Worm (Caenorhabditis elegans) whole organism, L2 larva: ENCODE data around the gene tofu-2.
A peak's percentile ranks its signal among the peaks of the same experiment; 100 is the strongest.

Source experiments
- C34F6.9 ChIP-seq: fragments of 150-350 bp; optimal IDR thresholded peaks from 2 replicates; lab custom pipeline; 2014; ENCODE audit warnings: missing biosample characterization, missing genetic modification characterization
- F13H6.1 ChIP-seq: sonication (generic microtip); optimal IDR thresholded peaks from 2 replicates; lab custom pipeline; 2016; ENCODE audit warnings: missing genetic modification characterization, missing compliant biosample characterization
- R02D3.7 ChIP-seq: fragments of 150-350 bp; optimal IDR thresholded peaks from 2 replicates; lab custom pipeline; 2014; ENCODE audit warnings: missing biosample characterization, missing genetic modification characterization
- Y55F3AM.14 ChIP-seq: fragments of 200-800 bp; sonication (Bioruptor generic); optimal IDR thresholded peaks from 2 replicates; lab custom pipeline; 2018; ENCODE audit warnings: mild to moderate bottlenecking, missing genetic modification characterization, missing compliant biosample characterization
- ZK546.5 ChIP-seq: sonication (generic microtip); optimal IDR thresholded peaks from 2 replicates; lab custom pipeline; 2017; ENCODE audit warnings: missing biosample characterization, missing genetic modification characterization
- alr-1 ChIP-seq: fragments of 150-350 bp; optimal IDR thresholded peaks from 2 replicates; lab custom pipeline; 2014; ENCODE audit warnings: missing biosample characterization, missing genetic modification characterization
- aly-2 ChIP-seq: fragments of 150-350 bp; optimal IDR thresholded peaks from 2 replicates; lab custom pipeline; 2014; ENCODE audit warnings: missing biosample characterization, missing genetic modification characterization
- ama-1 ChIP-seq: fragments of 150-350 bp; optimal IDR thresholded peaks from 2 replicates; lab custom pipeline; 2018; ENCODE audit warnings: inconsistent platforms
- blmp-1 ChIP-seq: sonication (generic microtip); optimal IDR thresholded peaks from 2 replicates; lab custom pipeline; 2017; ENCODE audit warnings: missing genetic modification characterization, mild to moderate bottlenecking, missing compliant biosample characterization, antibody characterized with exemption, moderate library complexity; ENCODE audit not compliant: insufficient read depth
- ceh-16 ChIP-seq: fragments of 150-350 bp; optimal IDR thresholded peaks from 2 replicates; lab custom pipeline; 2014; ENCODE audit warnings: missing biosample characterization, missing genetic modification characterization
- ceh-82 ChIP-seq: fragments of 150-350 bp; optimal IDR thresholded peaks from 2 replicates; lab custom pipeline; 2014; ENCODE audit warnings: missing biosample characterization, missing genetic modification characterization
- crh-2 ChIP-seq: sonication (generic microtip); optimal IDR thresholded peaks from 2 replicates; lab custom pipeline; 2017; ENCODE audit warnings: missing biosample characterization, missing genetic modification characterization
- dmd-4 ChIP-seq: sonication (generic microtip); optimal IDR thresholded peaks from 2 replicates; lab custom pipeline; 2017; ENCODE audit warnings: missing biosample characterization, missing genetic modification characterization
- egl-27 ChIP-seq: sonication (generic microtip); optimal IDR thresholded peaks from 3 replicates; lab custom pipeline; 2017; ENCODE audit warnings: missing biosample characterization, missing genetic modification reagents, missing genetic modification characterization
- elt-1 ChIP-seq: fragments of 150-350 bp; optimal IDR thresholded peaks from 2 replicates; lab custom pipeline; 2014; ENCODE audit warnings: missing biosample characterization, missing genetic modification characterization
- elt-3 ChIP-seq: sonication (generic microtip); optimal IDR thresholded peaks from 2 replicates; lab custom pipeline; 2017; ENCODE audit warnings: missing biosample characterization, missing genetic modification characterization
- fos-1 ChIP-seq: fragments of 150-350 bp; optimal IDR thresholded peaks from 2 replicates; lab custom pipeline; 2014; ENCODE audit warnings: missing biosample characterization, missing genetic modification characterization
- gmeb-1 ChIP-seq: fragments of 150-350 bp; optimal IDR thresholded peaks from 2 replicates; lab custom pipeline; 2014; ENCODE audit warnings: missing biosample characterization, missing genetic modification characterization
- lin-11 ChIP-seq: fragments of 150-350 bp; sonication (generic microtip); optimal IDR thresholded peaks from 2 replicates; lab custom pipeline; 2014; ENCODE audit warnings: missing biosample characterization, missing genetic modification characterization, inconsistent platforms, mixed read lengths
- lin-13 ChIP-seq: fragments of 150-350 bp; optimal IDR thresholded peaks from 2 replicates; lab custom pipeline; 2014; ENCODE audit warnings: missing biosample characterization, missing genetic modification reagents, missing genetic modification characterization
- lin-39 ChIP-seq: fragments of 150-350 bp; optimal IDR thresholded peaks from 2 replicates; lab custom pipeline; 2014; ENCODE audit warnings: missing biosample characterization, missing genetic modification reagents, missing genetic modification characterization
- lsy-2 ChIP-seq, 2 experiments: fragments of 150-350 bp in 1 of 2; sonication (generic microtip) in 1 of 2; optimal IDR thresholded peaks; 2 replicates each; lab custom pipeline; 2014 to 2017; ENCODE audit warnings: missing biosample characterization in 2 of 2, missing genetic modification characterization in 2 of 2
- mab-5 ChIP-seq: fragments of 150-350 bp; optimal IDR thresholded peaks from 2 replicates; lab custom pipeline; 2014; ENCODE audit warnings: missing biosample characterization, missing genetic modification characterization
- mbf-1 ChIP-seq: sonication (generic microtip); optimal IDR thresholded peaks from 2 replicates; lab custom pipeline; 2017; ENCODE audit warnings: missing biosample characterization, missing genetic modification characterization
- mdl-1 ChIP-seq, 2 experiments: fragments of 150-350 bp in 1 of 2; sonication (generic microtip) in 1 of 2; optimal IDR thresholded peaks; 2 replicates each; lab custom pipeline; 2017; ENCODE audit warnings: missing biosample characterization in 2 of 2, missing genetic modification characterization in 2 of 2
- nhr-10 ChIP-seq: sonication (generic microtip); optimal IDR thresholded peaks from 2 replicates; lab custom pipeline; 2017; ENCODE audit warnings: missing biosample characterization, missing genetic modification characterization
- nhr-11 ChIP-seq: fragments of 150-350 bp; optimal IDR thresholded peaks from 2 replicates; lab custom pipeline; 2014; ENCODE audit warnings: missing biosample characterization, missing genetic modification characterization
- nhr-12 ChIP-seq: fragments of 150-350 bp; optimal IDR thresholded peaks from 2 replicates; lab custom pipeline; 2014; ENCODE audit warnings: missing biosample characterization, missing genetic modification characterization
- nhr-129 ChIP-seq: fragments of 150-350 bp; optimal IDR thresholded peaks from 2 replicates; lab custom pipeline; 2014; ENCODE audit warnings: missing biosample characterization, missing genetic modification characterization
- nhr-21 ChIP-seq: fragments of 150-350 bp; optimal IDR thresholded peaks from 2 replicates; lab custom pipeline; 2014; ENCODE audit warnings: missing biosample characterization, missing genetic modification characterization
- nhr-23 ChIP-seq: fragments of 150-350 bp; optimal IDR thresholded peaks from 2 replicates; lab custom pipeline; 2014; ENCODE audit warnings: missing biosample characterization, missing genetic modification reagents, missing genetic modification characterization
- nhr-237 ChIP-seq: fragments of 150-350 bp; optimal IDR thresholded peaks from 2 replicates; lab custom pipeline; 2014; ENCODE audit warnings: missing biosample characterization, missing genetic modification characterization
- nhr-25 ChIP-seq: fragments of 150-350 bp; sonication (generic microtip); optimal IDR thresholded peaks from 3 replicates; lab custom pipeline; 2014; ENCODE audit warnings: missing biosample characterization, missing genetic modification characterization
- nhr-6 ChIP-seq: fragments of 150-350 bp; optimal IDR thresholded peaks from 2 replicates; lab custom pipeline; 2014; ENCODE audit warnings: missing biosample characterization, missing genetic modification characterization
- nhr-77 ChIP-seq: fragments of 150-350 bp; optimal IDR thresholded peaks from 2 replicates; lab custom pipeline; 2014; ENCODE audit warnings: missing biosample characterization, missing genetic modification characterization
- peb-1 ChIP-seq: fragments of 150-350 bp; optimal IDR thresholded peaks from 2 replicates; lab custom pipeline; 2014; ENCODE audit warnings: missing biosample characterization, missing genetic modification characterization
- sem-4 ChIP-seq: fragments of 150-350 bp; optimal IDR thresholded peaks from 2 replicates; lab custom pipeline; 2014; ENCODE audit warnings: missing biosample characterization, missing genetic modification reagents, missing genetic modification characterization
- skn-1 ChIP-seq: sonication (generic microtip); optimal IDR thresholded peaks from 2 replicates; lab custom pipeline; 2017; ENCODE audit warnings: missing biosample characterization, missing genetic modification characterization
- sma-3 ChIP-seq: sonication (generic microtip); optimal IDR thresholded peaks from 2 replicates; lab custom pipeline; 2016; ENCODE audit warnings: missing genetic modification reagents, missing genetic modification characterization, missing compliant biosample characterization
- sma-9 ChIP-seq, 2 experiments: fragments of 150-350 bp in 1 of 2; sonication (generic microtip) in 1 of 2; optimal IDR thresholded peaks; 2 replicates each; lab custom pipeline; 2014 to 2016; ENCODE audit warnings: missing genetic modification characterization in 2 of 2, mild to moderate bottlenecking in 1 of 2, missing biosample characterization in 1 of 2, missing compliant biosample characterization in 1 of 2, missing genetic modification reagents in 1 of 2, moderate library complexity in 1 of 2
- snpc-4 ChIP-seq: fragments of 150-350 bp; optimal IDR thresholded peaks from 2 replicates; lab custom pipeline; 2014; ENCODE audit warnings: missing biosample characterization, missing genetic modification characterization
- unc-39 ChIP-seq: fragments of 150-350 bp; optimal IDR thresholded peaks from 2 replicates; lab custom pipeline; 2014; ENCODE audit warnings: missing biosample characterization, missing genetic modification characterization
- unc-55 ChIP-seq: fragments of 150-350 bp; sonication (generic microtip); optimal IDR thresholded peaks from 3 replicates; lab custom pipeline; 2014; ENCODE audit warnings: missing biosample characterization, missing genetic modification reagents, missing genetic modification characterization
- unc-62 ChIP-seq: fragments of 150-350 bp; optimal IDR thresholded peaks from 2 replicates; lab custom pipeline; 2014; ENCODE audit warnings: missing biosample characterization, missing genetic modification reagents, missing genetic modification characterization
- zag-1 ChIP-seq: fragments of 150-350 bp; optimal IDR thresholded peaks from 2 replicates; lab custom pipeline; 2014; ENCODE audit warnings: missing biosample characterization, missing genetic modification characterization
- ztf-1 ChIP-seq: fragments of 200-800 bp; sonication (Bioruptor generic); conservative IDR thresholded peaks from 2 replicates; pipeline ENCODE4 v1.3.6; 2022; ENCODE audit warnings: missing genetic modification characterization, missing compliant biosample characterization
- ztf-11 ChIP-seq: sonication (generic microtip); optimal IDR thresholded peaks from 2 replicates; lab custom pipeline; 2017; ENCODE audit warnings: missing biosample characterization, missing genetic modification characterization
- ztf-4 ChIP-seq: fragments of 150-350 bp; optimal IDR thresholded peaks from 2 replicates; lab custom pipeline; 2014; ENCODE audit warnings: missing biosample characterization, missing genetic modification characterization

The tofu-2 gene

ce11 chrV:7093720-7094401 lies 42.8 kb upstream of the tofu-2 start, which contains the start of gene nhr-135:
TSS of gene nhr-135 (minus strand) at chrV:7093770.
- TF ChIP-seq ZK546.5 (tag; lab: Kevin White, UChicago) (no peak), nhr-11 (no peak), nhr-77 (no peak), egl-27 (tag; lab: Kevin White, UChicago) (peak; percentile 15), lsy-2 (tag; optimal IDR thresholded peaks at IDR 0.05; lab: Kevin White, UChicago) (peak in 1 of 2 experiments; percentile 31), Y55F3AM.14 (GFP tag; lab: Kevin White, UChicago) (peak; percentile 7), nhr-6 (tag; lab: Kevin White, UChicago) (no peak), fos-1 (tag; lab: Kevin White, UChicago) (peak; percentile 82), F13H6.1 (tag; lab: Kevin White, UChicago) (peak; percentile 56), mab-5 (tag; lab: Kevin White, UChicago) (no peak), elt-3 (tag; lab: Kevin White, UChicago) (no peak), R02D3.7 (tag; lab: Kevin White, UChicago) (no peak), nhr-10 (tag; lab: Kevin White, UChicago) (no peak), lin-13 (GFP tag; lab: Kevin White, UChicago) (no peak), nhr-23 (no peak), ztf-1 (GFP tag; lab: Robert Waterston, UW) (no peak), nhr-129 (peak; percentile 71), mdl-1 (tag; optimal IDR thresholded peaks at IDR 0.05; lab: Kevin White, UChicago) (peak; percentile 52 to 76), gmeb-1 (tag; lab: Kevin White, UChicago) (peak; percentile 56), nhr-12 (tag; lab: Kevin White, UChicago) (no peak), nhr-25 (tag; lab: Kevin White, UChicago) (peak; percentile 70), snpc-4 (tag; lab: Kevin White, UChicago) (no peak), ceh-82 (no peak), lin-11 (no peak), sma-3 (GFP tag; lab: Kevin White, UChicago) (peak; percentile 70), sem-4 (tag; lab: Kevin White, UChicago) (no peak), zag-1 (no peak), nhr-21 (tag; lab: Kevin White, UChicago) (peak; percentile 55), nhr-237 (no peak), blmp-1 (peak; percentile 92), ama-1 (lab: Kevin White, UChicago) (peak; percentile 5), ztf-4 (tag; lab: Kevin White, UChicago) (no peak), sma-9 (GFP tag; optimal IDR thresholded peaks at IDR 0.05; lab: Kevin White, UChicago) (peak; percentile 86), sma-9 (tag; optimal IDR thresholded peaks at IDR 0.05; lab: Kevin White, UChicago) (no peak), elt-1 (tag; lab: Kevin White, UChicago) (no peak), alr-1 (tag; lab: Kevin White, UChicago) (no peak), lin-39 (no peak), skn-1 (no peak), ceh-16 (tag; lab: Kevin White, UChicago) (no peak), unc-62 (GFP tag; lab: Kevin White, UChicago) (no peak), C34F6.9 (peak; percentile 32), unc-55 (GFP tag; lab: Kevin White, UChicago) (no peak), mbf-1 (tag; lab: Kevin White, UChicago) (no peak), aly-2 (no peak), dmd-4 (tag; lab: Kevin White, UChicago) (no peak), crh-2 (peak; percentile 80), unc-39 (tag; lab: Kevin White, UChicago) (no peak), ztf-11 (tag; lab: Kevin White, UChicago) (no peak), peb-1 (tag; lab: Kevin White, UChicago) (no peak)
